Fruit fly (Drosophila melanogaster): ENCODE measurements around the gene CtsK1.
A peak's percentile ranks its signal among the peaks of the same experiment; 100 is the strongest.

dm6 chr3L:14001658-14002523 lies 7.9 kb downstream of the CtsK1 start, which contains the start of the genes Nprl3 and upSET:
- TF ChIP-seq ey (GFP tag; optimal IDR thresholded peaks at IDR 0.05), result no peak
- no peak for TF ChIP-seq usp (GFP tag; optimal IDR thresholded peaks at IDR 0.05)
- no peak for TF ChIP-seq lola (GFP tag; optimal IDR thresholded peaks at IDR 0.05)
- TF ChIP-seq br (GFP tag; optimal IDR thresholded peaks at IDR 0.05), result no peak
- TF ChIP-seq psq (GFP tag; optimal IDR thresholded peaks at IDR 0.05), result no peak
- peak; percentile 32 for TF ChIP-seq dsf (GFP tag; optimal IDR thresholded peaks at IDR 0.05; ENCODE audit: borderline replicate concordance)
- no peak for TF ChIP-seq pan (optimal IDR thresholded peaks at IDR 0.05)
- no peak for TF ChIP-seq h (GFP tag; optimal IDR thresholded peaks at IDR 0.05)

All from whole organism, wandering third instar larva.